Fruit fly (Drosophila melanogaster) whole organism, embryonic: ENCODE results near the gene CG43321.

Experiments
- Ada2b ChIP-seq: fragments of 200-800 bp; sonication (Bioruptor generic); IDR thresholded peaks from 2 replicates; pipeline ENCODE4 v1.3.6; 2022; ENCODE audit warnings: missing biosample characterization, missing genetic modification characterization
- CG10274 ChIP-seq: fragments of 200-800 bp; sonication (Bioruptor generic); optimal IDR thresholded peaks from 3 replicates; lab custom pipeline; 2017; ENCODE audit warnings: missing biosample characterization, mild to moderate bottlenecking, missing genetic modification characterization
- CG10565 ChIP-seq: fragments of 200-800 bp; sonication (Bioruptor generic); optimal IDR thresholded peaks from 3 replicates; lab custom pipeline; 2016; ENCODE audit warnings: missing biosample characterization, mild to moderate bottlenecking, missing genetic modification characterization
- CG11247 ChIP-seq: fragments of 200-800 bp; sonication (Bioruptor generic); IDR thresholded peaks from 2 replicates; pipeline ENCODE4 v1.3.6; 2022; ENCODE audit warnings: missing biosample characterization, missing genetic modification characterization
- CG11398 ChIP-seq: fragments of 200-800 bp; sonication (Bioruptor generic); optimal IDR thresholded peaks from 2 replicates; lab custom pipeline; 2016; ENCODE audit warnings: missing biosample characterization, missing genetic modification characterization
- CG14441 ChIP-seq: fragments of 200-800 bp; sonication (Bioruptor generic); IDR thresholded peaks from 2 replicates; pipeline ENCODE4 v1.3.6; 2022; ENCODE audit warnings: missing biosample characterization, missing genetic modification characterization
- CG15011 ChIP-seq: fragments of 200-800 bp; sonication (Bioruptor generic); optimal IDR thresholded peaks from 3 replicates; lab custom pipeline; 2018; ENCODE audit warnings: missing biosample characterization, mild to moderate bottlenecking, missing genetic modification characterization
- CG15601 ChIP-seq: fragments of 200-800 bp; sonication (Bioruptor generic); optimal IDR thresholded peaks from 3 replicates; lab custom pipeline; 2019; ENCODE audit warnings: missing biosample characterization, mild to moderate bottlenecking, missing genetic modification characterization, moderate library complexity
- CG2889 ChIP-seq: fragments of 200-800 bp; sonication (Bioruptor generic); IDR thresholded peaks from 3 replicates; pipeline ENCODE4 v1.3.6; 2022; ENCODE audit warnings: missing biosample characterization, missing genetic modification characterization
- CG3995 ChIP-seq: fragments of 200-800 bp; sonication (Bioruptor generic); optimal IDR thresholded peaks from 3 replicates; lab custom pipeline; 2016; ENCODE audit warnings: missing biosample characterization, missing genetic modification characterization
- CG4820 ChIP-seq: fragments of 200-800 bp; sonication (Bioruptor generic); optimal IDR thresholded peaks from 3 replicates; lab custom pipeline; 2016; ENCODE audit warnings: missing biosample characterization, missing genetic modification characterization
- CG6272 ChIP-seq: fragments of 200-800 bp; sonication (Bioruptor generic); IDR thresholded peaks from 2 replicates; pipeline ENCODE4 v1.3.6; 2022; ENCODE audit warnings: missing biosample characterization, missing genetic modification characterization
- CG6765 ChIP-seq: fragments of 200-800 bp; sonication (Bioruptor generic); optimal IDR thresholded peaks from 3 replicates; lab custom pipeline; 2017; ENCODE audit warnings: missing biosample characterization, mild to moderate bottlenecking, missing genetic modification characterization
- CG6813 ChIP-seq: fragments of 200-800 bp; sonication (Bioruptor generic); optimal IDR thresholded peaks from 2 replicates; lab custom pipeline; 2017; ENCODE audit warnings: missing biosample characterization, missing genetic modification characterization, mild to moderate bottlenecking, moderate library complexity, missing genetic modification reagents
- CG7357 ChIP-seq: fragments of 200-800 bp; sonication (Bioruptor generic); IDR thresholded peaks from 3 replicates; pipeline ENCODE4 v1.3.6; 2022; ENCODE audit warnings: missing biosample characterization, missing genetic modification characterization
- CG7786 ChIP-seq: fragments of 200-800 bp; sonication (Bioruptor generic); optimal IDR thresholded peaks from 2 replicates; lab custom pipeline; 2016; ENCODE audit warnings: missing biosample characterization, missing genetic modification characterization
- CG9437 ChIP-seq: fragments of 200-800 bp; sonication (Bioruptor generic); optimal IDR thresholded peaks from 2 replicates; lab custom pipeline; 2018; ENCODE audit warnings: missing biosample characterization, mild to moderate bottlenecking, missing genetic modification characterization
- CG9817 ChIP-seq: fragments of 200-800 bp; sonication (Bioruptor generic); optimal IDR thresholded peaks from 2 replicates; lab custom pipeline; 2018; ENCODE audit warnings: missing biosample characterization, mild to moderate bottlenecking, missing genetic modification characterization, moderate library complexity
- Deaf1 ChIP-seq: fragments of 200-800 bp; optimal IDR thresholded peaks from 3 replicates; lab custom pipeline; 2019; ENCODE audit warnings: missing biosample characterization, mild to moderate bottlenecking, missing genetic modification characterization, moderate library complexity
- Dll ChIP-seq: fragments of 200-800 bp; sonication (Bioruptor generic); IDR thresholded peaks from 4 replicates; pipeline ENCODE4 v1.3.6; 2022; ENCODE audit warnings: missing biosample characterization, missing genetic modification characterization; ENCODE audit not compliant: partially characterized antibody
- Dp ChIP-seq: fragments of 200-800 bp; sonication (Bioruptor generic); optimal IDR thresholded peaks from 2 replicates; lab custom pipeline; 2018; ENCODE audit warnings: missing biosample characterization, mild to moderate bottlenecking, missing genetic modification characterization, moderate library complexity
- Gug ChIP-seq: fragments of 200-800 bp; sonication (Bioruptor generic); IDR thresholded peaks from 4 replicates; pipeline ENCODE4 v1.3.6; 2022; ENCODE audit warnings: missing biosample characterization, missing genetic modification characterization
- H2.0 ChIP-seq: fragments of 200-800 bp; sonication (Bioruptor generic); IDR thresholded peaks from 2 replicates; pipeline ENCODE4 v1.3.6; 2022; ENCODE audit warnings: missing biosample characterization, missing genetic modification characterization
- Jarid2 ChIP-seq: fragments of 200-800 bp; sonication (Bioruptor generic); optimal IDR thresholded peaks from 3 replicates; lab custom pipeline; 2017; ENCODE audit warnings: mild to moderate bottlenecking, missing biosample characterization, missing genetic modification reagents, missing genetic modification characterization
- Mes4 ChIP-seq: fragments of 200-800 bp; sonication (Bioruptor generic); optimal IDR thresholded peaks from 2 replicates; lab custom pipeline; 2016; ENCODE audit warnings: missing biosample characterization, missing genetic modification characterization
- NfI ChIP-seq: fragments of 200-800 bp; sonication (Bioruptor generic); optimal IDR thresholded peaks from 3 replicates; lab custom pipeline; 2018; ENCODE audit warnings: missing biosample characterization, mild to moderate bottlenecking, missing genetic modification characterization, moderate library complexity
- Xrp1 ChIP-seq: fragments of 200-800 bp; sonication (Bioruptor generic); IDR thresholded peaks from 2 replicates; pipeline ENCODE4 v1.3.6; 2022; ENCODE audit warnings: missing biosample characterization, missing genetic modification characterization
- ase ChIP-seq: fragments of 200-800 bp; sonication (Bioruptor generic); IDR thresholded peaks from 3 replicates; pipeline ENCODE4 v1.3.6; 2022; ENCODE audit warnings: missing biosample characterization, missing genetic modification characterization
- bcd ChIP-seq: fragments of 200-800 bp; sonication (Bioruptor generic); optimal IDR thresholded peaks from 2 replicates; lab custom pipeline; 2017; ENCODE audit warnings: missing biosample characterization, mild to moderate bottlenecking, missing genetic modification characterization
- cad ChIP-seq: fragments of >200 bp; optimal IDR thresholded peaks from 2 replicates; lab custom pipeline; 2017; ENCODE audit warnings: missing biosample characterization, missing genetic modification characterization
- crol ChIP-seq: fragments of 200-800 bp; sonication (Bioruptor generic); IDR thresholded peaks from 2 replicates; pipeline ENCODE4 v1.3.6; 2022; ENCODE audit warnings: missing biosample characterization, missing genetic modification characterization
- disco-r ChIP-seq: fragments of 200-800 bp; sonication (Bioruptor generic); optimal IDR thresholded peaks from 2 replicates; lab custom pipeline; 2016; ENCODE audit warnings: missing biosample characterization, missing genetic modification characterization
- dmrt99B ChIP-seq: fragments of 200-800 bp; sonication (Bioruptor generic); optimal IDR thresholded peaks from 2 replicates; lab custom pipeline; 2018; ENCODE audit warnings: missing biosample characterization, mild to moderate bottlenecking, missing genetic modification characterization, moderate library complexity
- dpn ChIP-seq, 2 experiments: fragments of 200-800 bp; sonication (Bioruptor generic); optimal IDR thresholded peaks; 3 replicates each; lab custom pipeline; 2016; ENCODE audit warnings: missing biosample characterization in 2 of 2, missing genetic modification characterization in 2 of 2
- dysf ChIP-seq: fragments of 200-800 bp; sonication (Bioruptor generic); IDR thresholded peaks from 3 replicates; pipeline ENCODE4 v1.3.6; 2022; ENCODE audit warnings: missing biosample characterization, missing genetic modification characterization
- hbn ChIP-seq: fragments of 200-800 bp; sonication (Bioruptor generic); IDR thresholded peaks from 2 replicates; pipeline ENCODE4 v1.3.6; 2022; ENCODE audit warnings: missing biosample characterization, missing genetic modification characterization; ENCODE audit not compliant: partially characterized antibody
- hkb ChIP-seq, 2 experiments: fragments of 200-800 bp in 1 of 2; fragments of >200 bp in 1 of 2; sonication (Bioruptor generic) in 1 of 2; IDR thresholded peaks in 1 of 2; optimal IDR thresholded peaks in 1 of 2; 2 replicates each; pipeline versions ENCODE4 v1.3.6 to Lab custom; 2017 to 2022; ENCODE audit warnings: missing biosample characterization in 1 of 2, missing genetic modification characterization in 1 of 2
- klu ChIP-seq: fragments of 200-800 bp; sonication (Bioruptor generic); IDR thresholded peaks from 2 replicates; pipeline ENCODE4 v1.3.6; 2022; ENCODE audit warnings: missing biosample characterization, missing genetic modification characterization
- nerfin-1 ChIP-seq: fragments of 200-800 bp; sonication (Bioruptor generic); optimal IDR thresholded peaks from 3 replicates; lab custom pipeline; 2019; ENCODE audit warnings: missing biosample characterization, mild to moderate bottlenecking, missing genetic modification characterization, moderate library complexity
- org-1 ChIP-seq: fragments of 200-800 bp; sonication (Bioruptor generic); optimal IDR thresholded peaks from 2 replicates; lab custom pipeline; 2017; ENCODE audit warnings: missing biosample characterization, missing genetic modification characterization
- rib ChIP-seq: fragments of 200-800 bp; sonication (Bioruptor generic); IDR thresholded peaks from 2 replicates; pipeline ENCODE4 v1.3.6; 2022; ENCODE audit warnings: missing biosample characterization, missing genetic modification characterization
- row ChIP-seq: fragments of 200-800 bp; sonication (Bioruptor generic); IDR thresholded peaks from 3 replicates; pipeline ENCODE4 v1.3.6; 2022; ENCODE audit warnings: missing biosample characterization, missing genetic modification characterization
- seq ChIP-seq: fragments of 200-800 bp; sonication (Bioruptor generic); IDR thresholded peaks from 2 replicates; pipeline ENCODE4 v1.3.6; 2022; ENCODE audit warnings: missing biosample characterization, missing genetic modification characterization
- slbo ChIP-seq: fragments of 200-800 bp; sonication (Bioruptor generic); IDR thresholded peaks from 2 replicates; pipeline ENCODE4 v1.3.6; 2022; ENCODE audit warnings: missing biosample characterization, missing genetic modification characterization
- stc ChIP-seq: fragments of 200-800 bp; sonication (Bioruptor generic); IDR thresholded peaks from 2 replicates; pipeline ENCODE4 v1.3.6; 2022; ENCODE audit warnings: missing biosample characterization, missing genetic modification characterization
- tio ChIP-seq: fragments of 200-800 bp; sonication (Bioruptor generic); optimal IDR thresholded peaks from 2 replicates; lab custom pipeline; 2017; ENCODE audit warnings: missing biosample characterization, missing genetic modification characterization, inconsistent platforms
- trem ChIP-seq: fragments of 200-800 bp; optimal IDR thresholded peaks from 3 replicates; lab custom pipeline; 2019; ENCODE audit warnings: missing biosample characterization, mild to moderate bottlenecking, missing genetic modification characterization, moderate library complexity
- wor ChIP-seq: fragments of 200-800 bp; sonication (Bioruptor generic); IDR thresholded peaks from 2 replicates; pipeline ENCODE4 v1.3.6; 2022; ENCODE audit warnings: missing biosample characterization, missing genetic modification characterization
- zen ChIP-seq: fragments of 200-800 bp; sonication (Bioruptor generic); optimal IDR thresholded peaks from 3 replicates; lab custom pipeline; 2018; ENCODE audit warnings: missing biosample characterization, mild to moderate bottlenecking, missing genetic modification characterization, moderate library complexity

CG43321 gene

dm6 chr2L:7042150-7042811 lies 30.2 kb downstream of the CG43321 start (continued):
- TF ChIP-seq CG4820 (GFP tag; lab: Kevin White, UChicago) (no peak), Dll (GFP tag; lab: Robert Waterston, UW) (peak; percentile 63), CG6813 (GFP tag; lab: Kevin White, UChicago) (peak; percentile 59), cad (no peak), CG10565 (GFP tag; lab: Kevin White, UChicago) (no peak), CG6272 (GFP tag; lab: Robert Waterston, UW) (peak; percentile 15; the same call in 1 of the 2 replicates), H2.0 (GFP tag; lab: Robert Waterston, UW) (no peak; the same call in none of the 2 replicates), CG3995 (GFP tag; lab: Kevin White, UChicago) (peak; percentile 9), Jarid2 (GFP tag; lab: Kevin White, UChicago) (peak; percentile 48), hbn (GFP tag; lab: Robert Waterston, UW) (peak; percentile 59), CG9437 (GFP tag; lab: Kevin White, UChicago) (peak; percentile 84), dysf (GFP tag; lab: Robert Waterston, UW) (peak; percentile 58), CG10274 (GFP tag; lab: Kevin White, UChicago) (peak; percentile 34), CG15011 (GFP tag; lab: Kevin White, UChicago) (peak; percentile 7), row (peak; percentile 70), Gug (peak; percentile 59; the same call in 3 of the 4 replicates), CG6765 (GFP tag; lab: Kevin White, UChicago) (peak; percentile 68), Ada2b (GFP tag; lab: Robert Waterston, UW) (peak; percentile 52), Dp (GFP tag; lab: Kevin White, UChicago) (peak; percentile 98), seq (peak; percentile 60; the same call in 1 of the 2 replicates), CG11398 (GFP tag; lab: Kevin White, UChicago) (peak; percentile 23), klu (GFP tag; lab: Robert Waterston, UW) (no peak; the same call in 1 of the 2 replicates), wor (no peak), org-1 (GFP tag; lab: Kevin White, UChicago) (peak; percentile 47), Xrp1 (GFP tag; lab: Robert Waterston, UW) (no peak), NfI (GFP tag; lab: Kevin White, UChicago) (peak; percentile 27), slbo (GFP tag; lab: Robert Waterston, UW) (peak; percentile 75), CG11247 (peak; percentile 59; the same call in 1 of the 2 replicates), rib (peak; percentile 47; the same call in 1 of the 2 replicates), hkb (optimal IDR thresholded peaks at IDR 0.05; lab: Kevin White, UChicago) (no peak), hkb (GFP tag; IDR thresholded peaks at IDR 0.05; lab: Robert Waterston, UW) (peak; percentile 25; the same call in 1 of the 2 replicates), zen (tag; lab: Kevin White, UChicago) (no peak), trem (tag; lab: Kevin White, UChicago) (peak; percentile 61), ase (GFP tag; lab: Robert Waterston, UW) (peak; percentile 51; the same call in 1 of the 3 replicates), CG15601 (tag; lab: Kevin White, UChicago) (peak; percentile 8), tio (GFP tag; lab: Kevin White, UChicago) (no peak), nerfin-1 (peak; percentile 35), disco-r (GFP tag; lab: Kevin White, UChicago) (peak; percentile 65), CG9817 (peak; percentile 23), CG7786 (GFP tag; lab: Kevin White, UChicago) (peak; percentile 2), Deaf1 (tag; lab: Kevin White, UChicago) (peak; percentile 53), dpn (GFP tag; optimal IDR thresholded peaks at IDR 0.05; lab: Kevin White, UChicago) (peak; percentile 42 to 57), stc (GFP tag; lab: Robert Waterston, UW) (peak; percentile 29), dmrt99B (tag; lab: Kevin White, UChicago) (peak; percentile 41), CG2889 (GFP tag; lab: Robert Waterston, UW) (peak; percentile 62; the same call in 1 of the 3 replicates), CG7357 (0 out of 3 replicates have a peak, but pooled peaks have one; percentile 7), crol (GFP tag; lab: Robert Waterston, UW) (peak; percentile 92), Mes4 (GFP tag; lab: Kevin White, UChicago) (peak; percentile 31), CG14441 (GFP tag; lab: Robert Waterston, UW) (peak; percentile 68), bcd (GFP tag; lab: Kevin White, UChicago) (peak; percentile 42)
